Worm (Caenorhabditis elegans) whole organism, mixed stage, embryonic: ENCODE results near the gene ajm-1.

Experiments
- ceh-83 ChIP-seq: fragments of 200-800 bp; sonication (Bioruptor generic); optimal IDR thresholded peaks from 2 replicates; lab custom pipeline; 2018; ENCODE audit warnings: mild to moderate bottlenecking, missing genetic modification characterization, missing compliant biosample characterization
- ces-1 ChIP-seq: fragments of 150-350 bp; optimal IDR thresholded peaks from 2 replicates; lab custom pipeline; 2014; ENCODE audit warnings: missing biosample characterization, missing genetic modification reagents, missing genetic modification characterization
- lin-32 ChIP-seq: fragments of 200-800 bp; sonication (Bioruptor generic); optimal IDR thresholded peaks from 2 replicates; lab custom pipeline; 2018; ENCODE audit warnings: mild to moderate bottlenecking, missing genetic modification characterization, missing compliant biosample characterization
- nhr-28 ChIP-seq: fragments of 150-350 bp; optimal IDR thresholded peaks from 2 replicates; lab custom pipeline; 2014; ENCODE audit warnings: missing biosample characterization, missing genetic modification characterization
- nhr-76 ChIP-seq: sonication (generic microtip); optimal IDR thresholded peaks from 2 replicates; lab custom pipeline; 2017; ENCODE audit warnings: missing biosample characterization, missing genetic modification characterization
- pha-4 ChIP-seq: fragments of 150-350 bp; optimal IDR thresholded peaks from 2 replicates; lab custom pipeline; 2018; ENCODE audit warnings: missing biosample characterization, missing genetic modification reagents, missing genetic modification characterization
- snpc-4 ChIP-seq: fragments of 150-350 bp; optimal IDR thresholded peaks from 2 replicates; lab custom pipeline; 2014; ENCODE audit warnings: missing biosample characterization, missing genetic modification characterization
- unc-39 ChIP-seq: fragments of 150-350 bp; optimal IDR thresholded peaks from 2 replicates; lab custom pipeline; 2014; ENCODE audit warnings: missing biosample characterization, missing genetic modification characterization
- unc-62 ChIP-seq: fragments of 150-350 bp; optimal IDR thresholded peaks from 2 replicates; lab custom pipeline; 2014; ENCODE audit warnings: missing biosample characterization, missing genetic modification reagents, missing genetic modification characterization

DNA sequence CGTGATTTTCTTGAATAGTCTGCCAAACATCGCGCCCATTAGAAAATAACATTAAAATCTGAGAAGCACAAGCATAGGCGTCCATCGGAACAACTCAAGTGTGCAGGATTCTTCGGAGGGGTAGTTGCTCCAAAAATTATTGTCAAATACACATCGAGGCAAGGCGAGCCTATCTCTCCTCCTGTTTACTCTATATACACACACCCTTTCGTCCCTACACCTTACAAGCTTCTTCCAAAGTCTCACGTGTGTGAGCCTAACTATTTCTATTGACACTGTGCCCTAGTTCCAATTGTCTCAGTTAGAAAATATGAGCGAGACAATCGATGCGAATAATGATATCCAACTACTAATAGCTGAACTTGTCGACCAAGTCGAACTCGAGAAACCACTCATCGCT lies 9.1 kb downstream of the ajm-1 start:
- TF ChIP-seq lin-32, result no peak
- TF ChIP-seq pha-4 (tag; lab: Kevin White, UChicago), result peak; percentile 62
- TF ChIP-seq snpc-4, result no peak
- TF ChIP-seq ces-1 (GFP tag; lab: Kevin White, UChicago), result no peak
- TF ChIP-seq unc-39, result no peak
- no peak for TF ChIP-seq nhr-28 (tag; lab: Kevin White, UChicago)
- TF ChIP-seq ceh-83 (GFP tag; lab: Kevin White, UChicago), result no peak
- TF ChIP-seq unc-62 (GFP tag; lab: Kevin White, UChicago), result no peak
- TF ChIP-seq nhr-76 (tag; lab: Kevin White, UChicago), result no peak
